Worm (Caenorhabditis elegans): ENCODE data around the gene haf-7.

Gene haf-7

DNA sequence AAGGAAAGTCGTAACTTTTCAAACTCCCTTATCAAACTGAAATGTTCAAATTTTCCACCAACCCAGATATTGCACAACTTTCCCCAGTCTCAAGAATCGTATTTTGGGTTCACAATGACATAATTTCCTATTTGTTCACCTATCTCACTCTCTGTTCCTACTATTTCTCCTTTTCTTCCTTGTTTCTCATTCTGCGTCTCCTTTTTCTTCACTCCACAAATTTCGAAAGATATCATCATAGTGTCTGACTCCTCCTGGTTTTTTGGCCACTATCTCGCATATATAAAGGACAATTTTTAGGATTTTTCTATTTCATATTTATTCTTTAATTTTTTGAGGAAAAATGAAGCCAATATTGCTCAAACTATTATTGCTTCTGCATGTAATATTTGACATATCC lies at the start of gene haf-7:
Gene haf-7, plus strand, starts transcription at position 211 of the 400 bp plus-strand sequence.
- TF ChIP-seq pha-4 (tag; optimal IDR thresholded peaks at IDR 0.05): no peak
- no peak for TF ChIP-seq tbx-8 (GFP tag; optimal IDR thresholded peaks at IDR 0.05)
- TF ChIP-seq sem-2 (GFP tag; optimal IDR thresholded peaks at IDR 0.05): no peak
- TF ChIP-seq nhr-76 (tag; optimal IDR thresholded peaks at IDR 0.05): no peak
- no peak for TF ChIP-seq ceh-39 (tag; optimal IDR thresholded peaks at IDR 0.05)
- no peak for TF ChIP-seq ceh-83 (GFP tag; optimal IDR thresholded peaks at IDR 0.05)

DNA sequence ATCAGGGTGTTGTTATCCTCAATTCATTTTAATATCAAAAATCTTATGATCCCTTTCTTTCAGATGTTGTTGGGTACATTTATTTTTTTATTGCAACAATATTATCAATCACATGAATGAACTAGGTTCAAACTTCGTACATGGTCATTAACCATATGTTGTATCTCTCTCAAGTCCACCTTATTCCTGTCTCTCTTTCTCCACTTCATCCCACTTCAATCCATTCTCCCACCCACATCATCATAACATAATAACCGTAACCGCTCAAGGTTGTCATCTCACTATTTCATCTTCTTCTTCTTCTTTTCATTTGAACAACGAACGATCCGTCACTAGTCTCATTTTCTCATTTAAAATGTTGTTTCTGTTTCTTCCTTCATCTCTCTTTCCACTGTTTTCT lies 47.6 kb upstream of the haf-7 start:
- TF ChIP-seq snpc-4 (tag; optimal IDR thresholded peaks at IDR 0.05): no peak
- TF ChIP-seq mep-1 (tag; optimal IDR thresholded peaks at IDR 0.05): no peak

DNA sequence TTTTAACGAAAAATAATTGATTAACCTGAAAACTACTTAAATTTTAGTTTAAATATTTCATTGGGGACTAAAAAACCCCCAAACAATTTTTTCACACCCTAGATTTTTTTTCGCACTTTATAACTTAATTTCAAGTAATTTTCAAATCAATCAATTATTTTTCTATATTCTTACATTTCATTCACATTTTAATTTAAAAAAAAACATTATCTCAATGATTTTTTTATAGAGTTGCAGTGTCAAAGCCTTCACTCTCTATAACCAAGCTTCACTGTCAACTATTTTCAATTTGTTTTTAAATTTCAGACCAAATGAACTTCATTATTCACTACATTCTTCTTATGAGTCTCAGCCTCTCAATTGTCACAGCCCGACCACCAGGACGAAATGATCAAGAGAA lies 46.5 kb upstream of the haf-7 start, which contains the start of gene Y50E8A.1:
Gene Y50E8A.1, plus strand, starts transcription at position 301 of the 400 bp plus-strand sequence.
- TF ChIP-seq bed-3 (GFP tag; optimal IDR thresholded peaks at IDR 0.05) (no peak), mab-5 (tag; optimal IDR thresholded peaks at IDR 0.05) (no peak), ztf-11 (tag; optimal IDR thresholded peaks at IDR 0.05) (no peak), elt-1 (tag; optimal IDR thresholded peaks at IDR 0.05; ENCODE audit: borderline replicate concordance, insufficient read depth) (no peak), zip-8 (tag; optimal IDR thresholded peaks at IDR 0.05) (no peak), nhr-2 (tag; optimal IDR thresholded peaks at IDR 0.05) (no peak), tbx-8 (GFP tag; optimal IDR thresholded peaks at IDR 0.05) (no peak), lsy-2 (tag; optimal IDR thresholded peaks at IDR 0.05) (no peak), snpc-4 (tag; optimal IDR thresholded peaks at IDR 0.05) (no peak), hlh-1 (tag; optimal IDR thresholded peaks at IDR 0.05) (no peak), nhr-237 (tag; optimal IDR thresholded peaks at IDR 0.05) (no peak), lin-13 (tag; optimal IDR thresholded peaks at IDR 0.05) (no peak)

DNA sequence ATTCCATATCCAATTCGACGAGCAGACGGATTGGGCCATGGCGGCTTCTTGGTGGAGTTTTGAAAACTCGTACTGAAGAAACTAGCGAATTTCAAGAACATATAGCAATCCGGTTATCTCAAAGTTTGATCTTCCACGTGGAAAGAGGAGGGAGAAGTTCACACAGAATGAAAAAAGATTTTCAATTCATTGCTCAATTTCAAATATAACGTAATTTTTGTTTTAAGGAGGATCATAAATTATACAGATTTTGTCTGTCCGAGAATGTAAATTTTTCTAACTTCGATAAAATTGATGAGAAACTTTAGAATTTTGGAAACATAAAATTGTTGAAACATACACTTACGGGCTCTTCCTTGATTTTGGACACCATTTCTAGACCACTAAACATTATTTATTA lies 44.3 kb upstream of the haf-7 start, which contains the start of gene Y50E8A.2:
Gene Y50E8A.2, minus strand, starts transcription at position 101 of the 400 bp plus-strand sequence.
- no peak for TF ChIP-seq mls-2 (tag; optimal IDR thresholded peaks at IDR 0.05)
- TF ChIP-seq elt-3 (tag; optimal IDR thresholded peaks at IDR 0.05): no peak
- TF ChIP-seq lsy-2 (tag; optimal IDR thresholded peaks at IDR 0.05): no peak
- no peak for TF ChIP-seq drap-1 (GFP tag; optimal IDR thresholded peaks at IDR 0.05)
- TF ChIP-seq lin-32 (GFP tag; optimal IDR thresholded peaks at IDR 0.05): no peak
- no peak for TF ChIP-seq unc-39 (tag; optimal IDR thresholded peaks at IDR 0.05)
- TF ChIP-seq ham-2 (GFP tag; optimal IDR thresholded peaks at IDR 0.05): no peak
- TF ChIP-seq M03D4.4 (tag; optimal IDR thresholded peaks at IDR 0.05): no peak
- no peak for TF ChIP-seq zip-8 (tag; optimal IDR thresholded peaks at IDR 0.05)
- TF ChIP-seq nhr-2 (tag; optimal IDR thresholded peaks at IDR 0.05): no peak
- TF ChIP-seq bed-3 (GFP tag; optimal IDR thresholded peaks at IDR 0.05): no peak
- TF ChIP-seq nhr-237 (tag; optimal IDR thresholded peaks at IDR 0.05): no peak

DNA sequence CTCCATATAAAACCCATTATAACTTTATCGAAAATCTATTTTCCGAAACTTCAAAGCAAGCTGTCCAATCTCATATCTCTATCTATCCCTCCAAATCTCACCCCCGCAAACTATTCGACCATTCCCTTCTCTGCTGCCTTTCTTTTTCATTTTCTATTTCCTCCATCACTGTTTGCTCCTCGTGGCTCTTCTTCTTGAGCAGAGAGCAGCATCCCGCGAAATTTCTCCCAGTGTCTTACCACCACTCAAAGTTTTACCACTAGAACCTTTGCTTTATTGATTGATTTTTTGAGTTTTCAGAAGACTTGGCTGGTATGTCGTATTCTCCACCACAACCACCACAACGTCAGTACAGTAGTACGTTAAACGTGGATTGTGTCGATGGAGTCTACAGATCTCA lies 43.7 kb upstream of the haf-7 start, which contains the start of gene oig-3:
Gene oig-3, plus strand, starts transcription at position 301 of the 400 bp plus-strand sequence.
- TF ChIP-seq hlh-1 (tag; optimal IDR thresholded peaks at IDR 0.05) (no peak), mep-1 (tag; optimal IDR thresholded peaks at IDR 0.05) (no peak), nhr-12 (tag; optimal IDR thresholded peaks at IDR 0.05) (no peak), mls-2 (tag; optimal IDR thresholded peaks at IDR 0.05) (no peak), flh-1 (GFP tag; optimal IDR thresholded peaks at IDR 0.05) (no peak), mab-5 (tag; optimal IDR thresholded peaks at IDR 0.05) (no peak), zip-8 (tag; optimal IDR thresholded peaks at IDR 0.05) (no peak), ceh-39 (tag; optimal IDR thresholded peaks at IDR 0.05) (no peak), cnd-1 (tag; optimal IDR thresholded peaks at IDR 0.05) (no peak), sem-2 (GFP tag; optimal IDR thresholded peaks at IDR 0.05) (no peak), drap-1 (GFP tag; optimal IDR thresholded peaks at IDR 0.05) (no peak), elt-1 (tag; optimal IDR thresholded peaks at IDR 0.05; ENCODE audit: borderline replicate concordance, insufficient read depth) (no peak), lin-13 (tag; optimal IDR thresholded peaks at IDR 0.05) (no peak), ham-2 (GFP tag; optimal IDR thresholded peaks at IDR 0.05) (no peak), lsy-2 (tag; optimal IDR thresholded peaks at IDR 0.05) (no peak), ceh-83 (GFP tag; optimal IDR thresholded peaks at IDR 0.05) (no peak)

DNA sequence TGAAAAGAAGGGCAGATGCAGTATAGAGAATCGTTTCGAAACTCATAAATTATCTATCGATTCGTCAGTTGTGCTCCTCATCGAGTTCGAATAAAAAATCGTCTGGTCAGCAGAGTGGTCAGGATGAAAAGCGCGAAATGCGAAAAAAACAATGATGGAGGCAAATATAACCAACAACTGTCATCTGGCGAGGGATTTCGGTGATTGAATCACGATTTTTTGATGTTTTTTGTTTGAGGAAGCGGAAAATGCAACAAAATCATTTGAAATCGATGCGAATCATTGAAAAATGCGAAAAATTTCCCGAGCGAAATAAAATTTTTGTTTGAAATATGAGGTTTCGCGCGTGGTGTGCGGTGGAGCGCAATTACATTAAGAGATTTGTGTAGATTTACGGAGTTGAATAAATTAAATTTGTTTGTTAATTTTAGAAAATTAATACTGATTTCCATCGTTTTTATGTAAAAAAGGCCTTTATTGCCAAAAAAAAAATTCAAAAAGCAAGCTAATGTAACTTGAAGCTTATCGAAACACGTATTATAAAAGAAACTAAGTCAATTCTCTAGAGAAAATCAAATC lies 38.8 kb upstream of the haf-7 start, which contains the start of gene unc-61:
Gene unc-61, minus strand, starts transcription at position 51 of the 579 bp plus-strand sequence.
- TF ChIP-seq nhr-12 (tag; optimal IDR thresholded peaks at IDR 0.05): no peak
- TF ChIP-seq nhr-28 (tag; optimal IDR thresholded peaks at IDR 0.05): no peak
- TF ChIP-seq pha-4 (tag; optimal IDR thresholded peaks at IDR 0.05): no peak
- peak; percentile 89 for TF ChIP-seq ces-1 (GFP tag; optimal IDR thresholded peaks at IDR 0.05)
- peak; percentile 1 for TF ChIP-seq mep-1 (tag; optimal IDR thresholded peaks at IDR 0.05)
- no peak for TF ChIP-seq hlh-1 (tag; optimal IDR thresholded peaks at IDR 0.05)
- TF ChIP-seq mls-2 (tag; optimal IDR thresholded peaks at IDR 0.05): no peak
